Fruit fly (Drosophila melanogaster) S2 (cell line): ENCODE results near the gene Cpr76Bd.

ENCODE experiments used
- CG8478 ChIP-seq: fragments of >200 bp; optimal IDR thresholded peaks from 2 replicates; lab custom pipeline; 2018
- CTCF ChIP-seq, 2 experiments: fragments of >200 bp; optimal IDR thresholded peaks; 2 replicates each; lab custom pipeline; 2018

dm6 chr3L:19580709-19581227, 48.2 kb downstream of the Cpr76Bd start:
- TF ChIP-seq CG8478 (lab: Kevin White, UChicago) (no peak), CTCF (optimal IDR thresholded peaks at IDR 0.05; lab: Kevin White, UChicago) (no peak)
